Fruit fly (Drosophila melanogaster): ENCODE results near the gene Ubc4.

- TF ChIP-seq CG8478 (optimal IDR thresholded peaks at IDR 0.05) (no peak), psq (optimal IDR thresholded peaks at IDR 0.05) (no peak), pan (optimal IDR thresholded peaks at IDR 0.05) (no peak), Dll (optimal IDR thresholded peaks at IDR 0.05) (no peak), usp (GFP tag; optimal IDR thresholded peaks at IDR 0.05) (no peak), EcR (GFP tag; optimal IDR thresholded peaks at IDR 0.05) (no peak)
Measured at dm6 chr3L:9703495-9703894, 5.4 kb downstream of the Ubc4 start, which contains the start of gene CG6761.
